Fruit fly (Drosophila melanogaster) whole organism, embryonic: Measurements from ENCODE around the gene aop.

ENCODE experiments used
- CG10543 ChIP-seq: fragments of 200-800 bp; sonication (Bioruptor generic); optimal IDR thresholded peaks from 3 replicates; lab custom pipeline; 2017; ENCODE audit warnings: missing biosample characterization, mild to moderate bottlenecking, missing genetic modification characterization, moderate library complexity
- CG1233 ChIP-seq: fragments of 200-800 bp; sonication (Bioruptor generic); optimal IDR thresholded peaks from 4 replicates; lab custom pipeline; 2018; ENCODE audit warnings: missing biosample characterization, mild to moderate bottlenecking, missing genetic modification characterization
- CG12391 ChIP-seq: fragments of 200-800 bp; sonication (Bioruptor generic); optimal IDR thresholded peaks from 3 replicates; lab custom pipeline; 2018; ENCODE audit warnings: missing biosample characterization, mild to moderate bottlenecking, missing genetic modification characterization, moderate library complexity
- CG15011 ChIP-seq: fragments of 200-800 bp; sonication (Bioruptor generic); optimal IDR thresholded peaks from 3 replicates; lab custom pipeline; 2018; ENCODE audit warnings: missing biosample characterization, mild to moderate bottlenecking, missing genetic modification characterization
- CG17361 ChIP-seq: fragments of 200-800 bp; sonication (Bioruptor generic); IDR thresholded peaks from 3 replicates; pipeline ENCODE4 v1.3.6; 2022; ENCODE audit warnings: missing biosample characterization, missing genetic modification characterization
- CG1832 ChIP-seq: fragments of 200-800 bp; sonication (Bioruptor generic); optimal IDR thresholded peaks from 2 replicates; lab custom pipeline; 2017; ENCODE audit warnings: missing biosample characterization, mild to moderate bottlenecking, missing genetic modification characterization, inconsistent platforms
- CG2678 ChIP-seq: fragments of 200-800 bp; sonication (Bioruptor generic); optimal IDR thresholded peaks from 3 replicates; lab custom pipeline; 2019; ENCODE audit warnings: missing biosample characterization, mild to moderate bottlenecking, missing genetic modification characterization, moderate library complexity
- CG2712 ChIP-seq: fragments of 200-800 bp; optimal IDR thresholded peaks from 3 replicates; lab custom pipeline; 2019; ENCODE audit warnings: missing biosample characterization, mild to moderate bottlenecking, missing genetic modification characterization, moderate library complexity
- CG31388 ChIP-seq: fragments of 200-800 bp; sonication (Bioruptor generic); optimal IDR thresholded peaks from 2 replicates; lab custom pipeline; 2016; ENCODE audit warnings: missing biosample characterization, missing genetic modification characterization
- CG32532 ChIP-seq: fragments of 200-800 bp; sonication (Bioruptor generic); IDR thresholded peaks from 2 replicates; pipeline ENCODE4 v1.3.6; 2022; ENCODE audit warnings: missing biosample characterization, missing genetic modification characterization
- CG32772 ChIP-seq: fragments of 200-800 bp; sonication (Bioruptor generic); IDR thresholded peaks from 2 replicates; pipeline ENCODE4 v1.3.6; 2022; ENCODE audit warnings: missing biosample characterization, missing genetic modification characterization
- CG4707 ChIP-seq: fragments of 200-800 bp; sonication (Bioruptor generic); optimal IDR thresholded peaks from 2 replicates; lab custom pipeline; 2018; ENCODE audit warnings: missing biosample characterization, mild to moderate bottlenecking, missing genetic modification characterization, moderate library complexity
- Camta ChIP-seq: fragments of 200-800 bp; sonication (Bioruptor generic); optimal IDR thresholded peaks from 2 replicates; lab custom pipeline; 2016; ENCODE audit warnings: missing biosample characterization, missing genetic modification characterization
- Chrac-16 ChIP-seq: fragments of 200-800 bp; sonication (Bioruptor generic); optimal IDR thresholded peaks from 3 replicates; lab custom pipeline; 2016; ENCODE audit warnings: missing biosample characterization, missing genetic modification characterization
- Dad ChIP-seq: fragments of 200-800 bp; sonication (Bioruptor generic); optimal IDR thresholded peaks from 3 replicates; lab custom pipeline; 2016; ENCODE audit warnings: missing biosample characterization, missing genetic modification characterization
- Dek ChIP-seq: fragments of 200-800 bp; sonication (Bioruptor generic); optimal IDR thresholded peaks from 3 replicates; lab custom pipeline; 2019; ENCODE audit warnings: missing biosample characterization, mild to moderate bottlenecking, missing genetic modification characterization, moderate library complexity
- Doc3 ChIP-seq: fragments of 200-800 bp; sonication (Bioruptor generic); IDR thresholded peaks from 3 replicates; pipeline ENCODE4 v1.3.6; 2022; ENCODE audit warnings: missing biosample characterization, missing genetic modification characterization; ENCODE audit not compliant: partially characterized antibody
- Drgx ChIP-seq: fragments of 200-800 bp; sonication (Bioruptor generic); IDR thresholded peaks from 2 replicates; pipeline ENCODE4 v1.3.6; 2022; ENCODE audit warnings: missing biosample characterization, missing genetic modification characterization
- E2f2 ChIP-seq: fragments of 200-800 bp; sonication (Bioruptor generic); IDR thresholded peaks from 2 replicates; pipeline ENCODE4 v1.3.6; 2022; ENCODE audit warnings: missing biosample characterization, missing genetic modification characterization
- HLH4C ChIP-seq: fragments of 200-800 bp; sonication (Bioruptor generic); IDR thresholded peaks from 3 replicates; pipeline ENCODE4 v1.3.6; 2022; ENCODE audit warnings: missing biosample characterization, missing genetic modification characterization; ENCODE audit not compliant: partially characterized antibody
- MTF-1 ChIP-seq: fragments of 200-800 bp; sonication (Bioruptor generic); optimal IDR thresholded peaks from 2 replicates; lab custom pipeline; 2018; ENCODE audit warnings: missing biosample characterization, mild to moderate bottlenecking, missing genetic modification characterization, borderline replicate concordance
- Neu2 ChIP-seq: fragments of 200-800 bp; sonication (Bioruptor generic); optimal IDR thresholded peaks from 3 replicates; lab custom pipeline; 2016; ENCODE audit warnings: missing biosample characterization, missing genetic modification characterization, borderline replicate concordance
- Nf-YB ChIP-seq: fragments of 200-800 bp; sonication (Bioruptor generic); optimal IDR thresholded peaks from 3 replicates; lab custom pipeline; 2019; ENCODE audit warnings: missing biosample characterization, mild to moderate bottlenecking, missing genetic modification characterization, moderate library complexity
- Sry-β ChIP-seq: fragments of 200-800 bp; sonication (Bioruptor generic); optimal IDR thresholded peaks from 2 replicates; lab custom pipeline; 2018; ENCODE audit warnings: missing biosample characterization, mild to moderate bottlenecking, missing genetic modification characterization, moderate library complexity
- Taf1 ChIP-seq: fragments of 200-800 bp; sonication (Bioruptor generic); IDR thresholded peaks from 2 replicates; pipeline ENCODE4 v1.3.6; 2022; ENCODE audit warnings: missing biosample characterization, missing genetic modification characterization
- Xbp1 ChIP-seq: fragments of 200-800 bp; sonication (Bioruptor generic); optimal IDR thresholded peaks from 3 replicates; lab custom pipeline; 2016; ENCODE audit warnings: missing biosample characterization, mild to moderate bottlenecking, missing genetic modification characterization
- Xrp1 ChIP-seq: fragments of 200-800 bp; sonication (Bioruptor generic); IDR thresholded peaks from 2 replicates; pipeline ENCODE4 v1.3.6; 2022; ENCODE audit warnings: missing biosample characterization, missing genetic modification characterization
- aop ChIP-seq: fragments of 200-800 bp; sonication (Bioruptor generic); IDR thresholded peaks from 2 replicates; pipeline ENCODE4 v1.3.6; 2022; ENCODE audit warnings: missing biosample characterization, missing genetic modification characterization
- ap ChIP-seq: fragments of 200-800 bp; sonication (Bioruptor generic); IDR thresholded peaks from 2 replicates; pipeline ENCODE4 v1.3.6; 2022; ENCODE audit warnings: missing biosample characterization, missing genetic modification characterization
- bsh ChIP-seq, 2 experiments: fragments of 200-800 bp; sonication (Bioruptor generic); optimal IDR thresholded peaks; 2 replicates each; lab custom pipeline; 2017 to 2018; ENCODE audit warnings: mild to moderate bottlenecking in 2 of 2, missing biosample characterization in 2 of 2, missing genetic modification characterization in 2 of 2, moderate library complexity in 1 of 2
- cg ChIP-seq: fragments of 200-800 bp; sonication (Bioruptor generic); optimal IDR thresholded peaks from 3 replicates; lab custom pipeline; 2019; ENCODE audit warnings: missing biosample characterization, mild to moderate bottlenecking, missing genetic modification characterization, moderate library complexity
- chinmo ChIP-seq: fragments of 200-800 bp; sonication (Bioruptor generic); IDR thresholded peaks from 4 replicates; pipeline ENCODE4 v1.3.6; 2022; ENCODE audit warnings: missing biosample characterization, missing genetic modification characterization; ENCODE audit not compliant: partially characterized antibody
- corto ChIP-seq: fragments of 200-800 bp; sonication (Bioruptor generic); optimal IDR thresholded peaks from 2 replicates; lab custom pipeline; 2016; ENCODE audit warnings: missing biosample characterization, mild to moderate bottlenecking, missing genetic modification characterization, moderate library complexity
- dmrt11E ChIP-seq: fragments of 200-800 bp; sonication (Bioruptor generic); optimal IDR thresholded peaks from 3 replicates; lab custom pipeline; 2018; ENCODE audit warnings: missing biosample characterization, mild to moderate bottlenecking, missing genetic modification characterization, moderate library complexity
- dmrt99B ChIP-seq: fragments of 200-800 bp; sonication (Bioruptor generic); optimal IDR thresholded peaks from 2 replicates; lab custom pipeline; 2018; ENCODE audit warnings: missing biosample characterization, mild to moderate bottlenecking, missing genetic modification characterization, moderate library complexity
- ewg ChIP-seq: fragments of 200-800 bp; sonication (Bioruptor generic); optimal IDR thresholded peaks from 3 replicates; lab custom pipeline; 2017; ENCODE audit warnings: mild to moderate bottlenecking, missing biosample characterization, missing genetic modification reagents, missing genetic modification characterization
- gem ChIP-seq: fragments of 200-800 bp; sonication (Bioruptor generic); optimal IDR thresholded peaks from 2 replicates; lab custom pipeline; 2019; ENCODE audit warnings: missing biosample characterization, mild to moderate bottlenecking, missing genetic modification characterization, moderate library complexity
- grn ChIP-seq: fragments of 200-800 bp; sonication (Bioruptor generic); optimal IDR thresholded peaks from 3 replicates; lab custom pipeline; 2017; ENCODE audit warnings: missing biosample characterization, missing genetic modification characterization
- kah ChIP-seq: fragments of 200-800 bp; sonication (Bioruptor generic); optimal IDR thresholded peaks from 2 replicates; lab custom pipeline; 2018; ENCODE audit warnings: missing biosample characterization, mild to moderate bottlenecking, missing genetic modification characterization
- klu ChIP-seq: fragments of 200-800 bp; sonication (Bioruptor generic); IDR thresholded peaks from 2 replicates; pipeline ENCODE4 v1.3.6; 2022; ENCODE audit warnings: missing biosample characterization, missing genetic modification characterization
- nom ChIP-seq: fragments of 200-800 bp; sonication (Bioruptor generic); optimal IDR thresholded peaks from 2 replicates; lab custom pipeline; 2017; ENCODE audit warnings: missing biosample characterization, missing genetic modification characterization, mild to moderate bottlenecking, moderate library complexity, missing genetic modification reagents
- ranshi ChIP-seq: fragments of 200-800 bp; sonication (Bioruptor generic); IDR thresholded peaks from 2 replicates; pipeline ENCODE4 v1.3.6; 2022; ENCODE audit warnings: missing biosample characterization, missing genetic modification characterization
- sd ChIP-seq: fragments of 200-800 bp; sonication (Bioruptor generic); optimal IDR thresholded peaks from 3 replicates; lab custom pipeline; 2018; ENCODE audit warnings: missing biosample characterization, mild to moderate bottlenecking, missing genetic modification characterization, moderate library complexity
- sr ChIP-seq: fragments of 200-800 bp; sonication (Bioruptor generic); IDR thresholded peaks from 3 replicates; pipeline ENCODE4 v1.3.6; 2022; ENCODE audit warnings: missing biosample characterization, missing genetic modification characterization
- ssp ChIP-seq: fragments of 200-800 bp; sonication (Bioruptor generic); IDR thresholded peaks from 2 replicates; pipeline ENCODE4 v1.3.6; 2022; ENCODE audit warnings: missing biosample characterization, missing genetic modification characterization
- tx ChIP-seq: fragments of 200-800 bp; sonication (Bioruptor generic); optimal IDR thresholded peaks from 2 replicates; lab custom pipeline; 2016; ENCODE audit warnings: missing biosample characterization, missing genetic modification characterization
- vvl ChIP-seq: fragments of 200-800 bp; sonication (Bioruptor generic); IDR thresholded peaks from 2 replicates; pipeline ENCODE4 v1.3.6; 2022; ENCODE audit warnings: missing biosample characterization, missing genetic modification characterization
- yki ChIP-seq: fragments of >200 bp; optimal IDR thresholded peaks from 3 replicates; lab custom pipeline; 2018

aop gene

dm6 chr2L:2162729-2163567 is 15.6 kb downstream of the aop start:
- no peak for TF ChIP-seq MTF-1
- TF ChIP-seq grn (GFP tag; lab: Kevin White, UChicago) = peak; percentile 86
- TF ChIP-seq klu (GFP tag; lab: Robert Waterston, UW) = no peak
- no peak for TF ChIP-seq Nf-YB
- no peak for TF ChIP-seq ssp (GFP tag; lab: Robert Waterston, UW)
- TF ChIP-seq ewg = no peak
- TF ChIP-seq tx (GFP tag; lab: Kevin White, UChicago) = no peak
- TF ChIP-seq bsh (GFP tag; optimal IDR thresholded peaks at IDR 0.05; lab: Kevin White, UChicago) = peak in 1 of 2 experiments; percentile 42
- peak; percentile 3 for TF ChIP-seq CG2712 (tag; lab: Kevin White, UChicago)
- peak; percentile 12 for TF ChIP-seq gem
- peak; percentile 75 for TF ChIP-seq kah (GFP tag; lab: Kevin White, UChicago)
- no peak for TF ChIP-seq CG31388 (GFP tag; lab: Kevin White, UChicago)
- TF ChIP-seq Doc3 (GFP tag; lab: Robert Waterston, UW) = no peak
- TF ChIP-seq CG12391 = peak; percentile 20
- peak; percentile 33; the same call in 1 of the 3 replicates for TF ChIP-seq sr
- peak; percentile 7 for TF ChIP-seq dmrt11E (tag; lab: Kevin White, UChicago)
- TF ChIP-seq CG2678 (tag; lab: Kevin White, UChicago) = peak; percentile 15
- no peak for TF ChIP-seq E2f2
- peak; percentile 78 for TF ChIP-seq cg (GFP tag; lab: Kevin White, UChicago)
- TF ChIP-seq CG1233 (GFP tag; lab: Kevin White, UChicago) = peak; percentile 23
- no peak for TF ChIP-seq CG15011 (GFP tag; lab: Kevin White, UChicago)
- no peak for TF ChIP-seq Sry-β (GFP tag; lab: Kevin White, UChicago)
- peak; percentile 5 for TF ChIP-seq CG4707 (GFP tag; lab: Kevin White, UChicago)
- peak; percentile 8 for TF ChIP-seq Camta (GFP tag; lab: Kevin White, UChicago)
- no peak for TF ChIP-seq Neu2 (GFP tag; lab: Kevin White, UChicago)
- peak; percentile 36; the same call in 1 of the 2 replicates for TF ChIP-seq ap (GFP tag; lab: Robert Waterston, UW)
- no peak for TF ChIP-seq Dad (GFP tag; lab: Kevin White, UChicago)
- TF ChIP-seq corto (GFP tag; lab: Kevin White, UChicago) = peak; percentile 29
- peak; percentile 38; the same call in 1 of the 2 replicates for TF ChIP-seq Xrp1 (GFP tag; lab: Robert Waterston, UW)
- TF ChIP-seq yki (lab: Kevin White, UChicago) = no peak
- 0 out of 4 replicates have a peak, but pooled peaks have one; percentile 14 for TF ChIP-seq chinmo (GFP tag; lab: Robert Waterston, UW)
- no peak for TF ChIP-seq Dek (tag; lab: Kevin White, UChicago)
- no peak for TF ChIP-seq CG32532 (GFP tag; lab: Robert Waterston, UW)
- peak; percentile 16; the same call in 1 of the 2 replicates for TF ChIP-seq CG32772 (GFP tag; lab: Robert Waterston, UW)
- peak; percentile 60 for TF ChIP-seq sd (tag; lab: Kevin White, UChicago)
- TF ChIP-seq aop = peak; percentile 67; the same call in 1 of the 2 replicates
- TF ChIP-seq HLH4C (GFP tag; lab: Robert Waterston, UW) = no peak
- peak; percentile 6; the same call in 1 of the 2 replicates for TF ChIP-seq vvl
- 0 out of 2 replicates have a peak, but pooled peaks have one; percentile 21 for TF ChIP-seq ranshi (GFP tag; lab: Robert Waterston, UW)
- peak; percentile 6 for TF ChIP-seq dmrt99B (tag; lab: Kevin White, UChicago)
- TF ChIP-seq Xbp1 = peak; percentile 33
- peak; percentile 8 for TF ChIP-seq CG10543 (GFP tag; lab: Kevin White, UChicago)
- peak; percentile 46 for TF ChIP-seq nom (GFP tag; lab: Kevin White, UChicago)
- 0 out of 2 replicates have a peak, but pooled peaks have one; percentile 5 for TF ChIP-seq Taf1 (GFP tag; lab: Robert Waterston, UW)
- no peak for TF ChIP-seq Drgx (GFP tag; lab: Robert Waterston, UW)
- no peak for TF ChIP-seq CG17361
- TF ChIP-seq CG1832 = no peak
- TF ChIP-seq Chrac-16 (GFP tag; lab: Kevin White, UChicago) = no peak
